Fruit fly (Drosophila melanogaster) whole organism, embryonic: ENCODE measurements around the gene Sb.
A peak's percentile ranks its signal among the peaks of the same experiment; 100 is the strongest.

Experiments
- Ada2b ChIP-seq: fragments of 200-800 bp; sonication (Bioruptor generic); IDR thresholded peaks from 2 replicates; pipeline ENCODE4 v1.3.6; 2022; ENCODE audit warnings: missing biosample characterization, missing genetic modification characterization
- CG10366 ChIP-seq: fragments of 200-800 bp; sonication (Bioruptor generic); IDR thresholded peaks from 2 replicates; pipeline ENCODE4 v1.3.6; 2022; ENCODE audit warnings: missing biosample characterization, missing genetic modification characterization
- CG11456 ChIP-seq: fragments of 200-800 bp; sonication (Bioruptor generic); IDR thresholded peaks from 3 replicates; pipeline ENCODE4 v1.3.6; 2022; ENCODE audit warnings: missing biosample characterization, missing genetic modification characterization
- CG12104 ChIP-seq: fragments of 200-800 bp; sonication (Bioruptor generic); optimal IDR thresholded peaks from 3 replicates; lab custom pipeline; 2016; ENCODE audit warnings: missing biosample characterization, missing genetic modification characterization
- CG12659 ChIP-seq: fragments of 200-800 bp; sonication (Bioruptor generic); optimal IDR thresholded peaks from 3 replicates; lab custom pipeline; 2017; ENCODE audit warnings: mild to moderate bottlenecking, missing biosample characterization, missing genetic modification reagents, missing genetic modification characterization
- CG13424 ChIP-seq: fragments of 200-800 bp; sonication (Bioruptor generic); optimal IDR thresholded peaks from 2 replicates; lab custom pipeline; 2019; ENCODE audit warnings: missing biosample characterization, mild to moderate bottlenecking, missing genetic modification characterization, moderate library complexity
- CG18011 ChIP-seq: fragments of 200-800 bp; sonication (Bioruptor generic); optimal IDR thresholded peaks from 2 replicates; lab custom pipeline; 2017; ENCODE audit warnings: missing biosample characterization, missing genetic modification characterization, mild to moderate bottlenecking, moderate library complexity, missing genotype
- CG2199 ChIP-seq: fragments of 200-800 bp; sonication (Bioruptor generic); IDR thresholded peaks from 3 replicates; pipeline ENCODE4 v1.3.6; 2022; ENCODE audit warnings: missing biosample characterization, missing genetic modification characterization
- CG2678 ChIP-seq: fragments of 200-800 bp; sonication (Bioruptor generic); optimal IDR thresholded peaks from 3 replicates; lab custom pipeline; 2019; ENCODE audit warnings: missing biosample characterization, mild to moderate bottlenecking, missing genetic modification characterization, moderate library complexity
- CG2889 ChIP-seq: fragments of 200-800 bp; sonication (Bioruptor generic); IDR thresholded peaks from 3 replicates; pipeline ENCODE4 v1.3.6; 2022; ENCODE audit warnings: missing biosample characterization, missing genetic modification characterization
- CG3281 ChIP-seq: fragments of 200-800 bp; sonication (Bioruptor generic); optimal IDR thresholded peaks from 3 replicates; lab custom pipeline; 2017; ENCODE audit warnings: missing biosample characterization, mild to moderate bottlenecking, missing genetic modification characterization
- CG3407 ChIP-seq: fragments of 200-800 bp; sonication (Bioruptor generic); optimal IDR thresholded peaks from 2 replicates; lab custom pipeline; 2018; ENCODE audit warnings: missing biosample characterization, mild to moderate bottlenecking, missing genetic modification characterization
- CG3995 ChIP-seq: fragments of 200-800 bp; sonication (Bioruptor generic); optimal IDR thresholded peaks from 3 replicates; lab custom pipeline; 2016; ENCODE audit warnings: missing biosample characterization, missing genetic modification characterization
- CG4820 ChIP-seq: fragments of 200-800 bp; sonication (Bioruptor generic); optimal IDR thresholded peaks from 3 replicates; lab custom pipeline; 2016; ENCODE audit warnings: missing biosample characterization, missing genetic modification characterization
- CG6854 ChIP-seq: fragments of 200-800 bp; sonication (Bioruptor generic); optimal IDR thresholded peaks from 3 replicates; lab custom pipeline; 2017; ENCODE audit warnings: missing biosample characterization, mild to moderate bottlenecking, missing genetic modification characterization
- CG7786 ChIP-seq: fragments of 200-800 bp; sonication (Bioruptor generic); optimal IDR thresholded peaks from 2 replicates; lab custom pipeline; 2016; ENCODE audit warnings: missing biosample characterization, missing genetic modification characterization
- CG9876 ChIP-seq: fragments of 200-800 bp; sonication (Bioruptor generic); optimal IDR thresholded peaks from 2 replicates; lab custom pipeline; 2016; ENCODE audit warnings: missing biosample characterization, missing genetic modification characterization
- Dip3 ChIP-seq: fragments of 200-800 bp; sonication (Bioruptor generic); optimal IDR thresholded peaks from 3 replicates; lab custom pipeline; 2016; ENCODE audit warnings: missing biosample characterization, missing genetic modification characterization
- Dref ChIP-seq: fragments of 200-800 bp; sonication (Bioruptor generic); IDR thresholded peaks from 2 replicates; pipeline ENCODE4 v1.3.6; 2022; ENCODE audit warnings: missing biosample characterization, missing genetic modification characterization
- Elba2 ChIP-seq: fragments of 200-800 bp; sonication (Bioruptor generic); optimal IDR thresholded peaks from 3 replicates; lab custom pipeline; 2016; ENCODE audit warnings: missing biosample characterization, missing genetic modification characterization
- Fer3 ChIP-seq: fragments of 200-800 bp; sonication (Bioruptor generic); optimal IDR thresholded peaks from 2 replicates; lab custom pipeline; 2018; ENCODE audit warnings: missing biosample characterization, mild to moderate bottlenecking, missing genetic modification characterization, moderate library complexity
- HLH4C ChIP-seq: fragments of 200-800 bp; sonication (Bioruptor generic); IDR thresholded peaks from 3 replicates; pipeline ENCODE4 v1.3.6; 2022; ENCODE audit warnings: missing biosample characterization, missing genetic modification characterization; ENCODE audit not compliant: partially characterized antibody
- Hr78 ChIP-seq, 2 experiments: fragments of 200-800 bp in 1 of 2; fragments of >200 bp in 1 of 2; sonication (Bioruptor generic) in 1 of 2; optimal IDR thresholded peaks; 2 replicates each; lab custom pipeline; 2017 to 2019; ENCODE audit warnings: missing biosample characterization in 2 of 2, missing genetic modification characterization in 2 of 2, mild to moderate bottlenecking in 1 of 2, moderate library complexity in 1 of 2
- Mad ChIP-seq: fragments of 200-800 bp; sonication (Bioruptor generic); optimal IDR thresholded peaks from 2 replicates; lab custom pipeline; 2016; ENCODE audit warnings: missing biosample characterization, missing genetic modification characterization
- Nf-YB ChIP-seq: fragments of 200-800 bp; sonication (Bioruptor generic); optimal IDR thresholded peaks from 3 replicates; lab custom pipeline; 2019; ENCODE audit warnings: missing biosample characterization, mild to moderate bottlenecking, missing genetic modification characterization, moderate library complexity
- Pdp1 ChIP-seq, 2 experiments: fragments of 200-800 bp; sonication (Bioruptor generic); optimal IDR thresholded peaks; 3 replicates each; lab custom pipeline; 2016; ENCODE audit warnings: missing biosample characterization in 2 of 2, missing genetic modification characterization in 2 of 2, mild to moderate bottlenecking in 1 of 2, moderate library complexity in 1 of 2
- Ptx1 ChIP-seq: fragments of 200-800 bp; sonication (Bioruptor generic); IDR thresholded peaks from 2 replicates; pipeline ENCODE4 v1.3.6; 2022; ENCODE audit warnings: missing biosample characterization, missing genetic modification characterization
- Sin3A ChIP-seq: fragments of >200 bp; optimal IDR thresholded peaks from 2 replicates; lab custom pipeline; 2018
- az2 ChIP-seq: fragments of 200-800 bp; sonication (Bioruptor generic); optimal IDR thresholded peaks from 3 replicates; lab custom pipeline; 2016; ENCODE audit warnings: missing biosample characterization, missing genetic modification characterization
- bigmax ChIP-seq: fragments of 200-800 bp; sonication (Bioruptor generic); optimal IDR thresholded peaks from 2 replicates; lab custom pipeline; 2018; ENCODE audit warnings: missing biosample characterization, mild to moderate bottlenecking, missing genetic modification characterization
- chif ChIP-seq, 2 experiments: fragments of 200-800 bp; sonication (Bioruptor generic); optimal IDR thresholded peaks; 3 replicates each; lab custom pipeline; 2016; ENCODE audit warnings: missing biosample characterization in 2 of 2, missing genetic modification characterization in 2 of 2
- corto ChIP-seq: fragments of 200-800 bp; sonication (Bioruptor generic); optimal IDR thresholded peaks from 2 replicates; lab custom pipeline; 2016; ENCODE audit warnings: missing biosample characterization, mild to moderate bottlenecking, missing genetic modification characterization, moderate library complexity
- en ChIP-seq: fragments of 200-800 bp; sonication (Bioruptor generic); optimal IDR thresholded peaks from 2 replicates; lab custom pipeline; 2016; ENCODE audit warnings: missing biosample characterization, missing genetic modification characterization
- ewg ChIP-seq: fragments of 200-800 bp; sonication (Bioruptor generic); optimal IDR thresholded peaks from 3 replicates; lab custom pipeline; 2017; ENCODE audit warnings: mild to moderate bottlenecking, missing biosample characterization, missing genetic modification reagents, missing genetic modification characterization
- fd102C ChIP-seq: fragments of 200-800 bp; sonication (Bioruptor generic); optimal IDR thresholded peaks from 2 replicates; lab custom pipeline; 2018; ENCODE audit warnings: missing biosample characterization, mild to moderate bottlenecking, missing genetic modification characterization, moderate library complexity
- insv ChIP-seq, 2 experiments: fragments of 200-800 bp; sonication (Bioruptor generic); optimal IDR thresholded peaks; 3 replicates each; lab custom pipeline; 2016 to 2018; ENCODE audit warnings: missing biosample characterization in 2 of 2, missing genetic modification characterization in 2 of 2
- lmd ChIP-seq: fragments of 200-800 bp; sonication (Bioruptor generic); IDR thresholded peaks from 2 replicates; pipeline ENCODE4 v1.3.6; 2022; ENCODE audit warnings: missing biosample characterization, missing genetic modification characterization
- prd ChIP-seq, 3 experiments: fragments of >200 bp in 2 of 3; fragments of 200-800 bp in 1 of 3; sonication (Bioruptor generic) in 1 of 3; optimal IDR thresholded peaks in 2 of 3; IDR thresholded peaks in 1 of 3; 2 replicates in 2 of 3; 3 replicates in 1 of 3; pipeline versions ENCODE4 v1.3.6 to Lab custom; 2017 to 2022; ENCODE audit warnings: missing biosample characterization in 1 of 3, missing genetic modification characterization in 1 of 3
- sd ChIP-seq: fragments of 200-800 bp; sonication (Bioruptor generic); optimal IDR thresholded peaks from 3 replicates; lab custom pipeline; 2018; ENCODE audit warnings: missing biosample characterization, mild to moderate bottlenecking, missing genetic modification characterization, moderate library complexity
- sens ChIP-seq: fragments of 200-800 bp; sonication (Bioruptor generic); peaks from one replicate; lab custom pipeline; 2016; ENCODE audit warnings: missing biosample characterization, missing genetic modification characterization
- sisA ChIP-seq: fragments of 200-800 bp; sonication (Bioruptor generic); IDR thresholded peaks from 2 replicates; pipeline ENCODE4 v1.3.6; 2022; ENCODE audit warnings: missing biosample characterization, missing genetic modification characterization
- stwl ChIP-seq: fragments of 200-800 bp; sonication (Bioruptor generic); optimal IDR thresholded peaks from 3 replicates; lab custom pipeline; 2018; ENCODE audit warnings: missing biosample characterization, mild to moderate bottlenecking, missing genetic modification characterization, moderate library complexity
- sug ChIP-seq: fragments of 200-800 bp; optimal IDR thresholded peaks from 2 replicates; lab custom pipeline; 2019; ENCODE audit warnings: missing biosample characterization, mild to moderate bottlenecking, missing genetic modification characterization, moderate library complexity
- tio ChIP-seq: fragments of 200-800 bp; sonication (Bioruptor generic); optimal IDR thresholded peaks from 2 replicates; lab custom pipeline; 2017; ENCODE audit warnings: missing biosample characterization, missing genetic modification characterization, inconsistent platforms
- usp ChIP-seq: fragments of >200 bp; optimal IDR thresholded peaks from 2 replicates; lab custom pipeline; 2017; ENCODE audit warnings: missing biosample characterization, missing genetic modification characterization
- vnd ChIP-seq: fragments of 200-800 bp; sonication (Bioruptor generic); IDR thresholded peaks from 3 replicates; pipeline ENCODE4 v1.3.6; 2022; ENCODE audit warnings: missing biosample characterization, missing genetic modification characterization; ENCODE audit not compliant: partially characterized antibody
- yki ChIP-seq: fragments of >200 bp; optimal IDR thresholded peaks from 3 replicates; lab custom pipeline; 2018
- zf30C ChIP-seq: fragments of 200-800 bp; sonication (Bioruptor generic); optimal IDR thresholded peaks from 3 replicates; lab custom pipeline; 2018; ENCODE audit warnings: missing biosample characterization, mild to moderate bottlenecking, missing genetic modification characterization

Sb gene

DNA sequence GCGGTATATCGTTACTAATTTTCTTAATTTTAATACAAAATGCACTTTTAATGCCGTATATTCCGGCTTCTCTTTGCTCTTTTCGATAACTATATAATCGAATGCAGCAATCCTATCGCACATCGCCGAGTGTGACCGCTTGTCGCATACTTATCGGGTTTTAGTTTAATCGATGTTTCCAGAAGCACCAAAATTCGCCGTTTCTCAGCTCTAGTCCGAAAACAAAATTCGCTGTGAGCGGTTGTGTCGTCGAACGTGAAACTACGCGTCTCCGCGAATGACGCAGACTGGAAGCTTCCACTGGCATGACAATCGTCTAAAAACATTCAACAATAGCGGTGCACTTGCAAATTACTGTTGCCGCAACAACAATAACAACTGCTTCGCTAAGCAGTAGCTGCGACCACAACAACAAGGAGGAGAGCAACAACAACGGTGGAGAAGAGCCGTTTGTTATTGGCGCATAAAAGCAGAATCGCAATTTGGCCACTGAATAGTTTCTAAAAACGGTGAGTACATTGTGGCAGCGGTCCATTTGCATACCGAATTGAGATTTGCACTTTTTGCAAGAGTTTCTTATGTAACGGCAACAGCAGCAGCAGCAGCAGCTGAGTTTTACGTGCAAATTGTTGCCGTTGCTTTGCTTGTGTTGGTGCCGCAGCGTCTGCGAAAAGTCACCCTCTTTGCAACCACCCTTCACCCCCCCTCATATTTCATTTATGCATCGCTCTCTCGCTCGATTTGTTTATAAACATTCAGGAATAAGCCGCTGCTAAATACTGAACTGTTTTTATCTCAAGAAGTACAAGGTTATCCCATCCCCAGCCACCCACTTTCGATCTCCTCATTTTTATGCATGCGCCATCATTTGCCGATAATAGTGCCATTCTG is 71.1 kb downstream of the Sb start, which contains the start of gene sra (continued):
- no peak for TF ChIP-seq az2 (GFP tag; lab: Kevin White, UChicago)
- peak; percentile 25 for TF ChIP-seq Fer3 (tag; lab: Kevin White, UChicago)
- TF ChIP-seq CG10366 (GFP tag; lab: Robert Waterston, UW): peak; percentile 18; the same call in 1 of the 2 replicates
- no peak for TF ChIP-seq corto
- no peak for TF ChIP-seq fd102C (GFP tag; lab: Kevin White, UChicago)
- TF ChIP-seq CG12659: peak; percentile 80
- TF ChIP-seq CG4820 (GFP tag; lab: Kevin White, UChicago): no peak
- TF ChIP-seq sd (tag; lab: Kevin White, UChicago): peak; percentile 55
- TF ChIP-seq usp (GFP tag; lab: Kevin White, UChicago): no peak
- TF ChIP-seq CG3995 (GFP tag; lab: Kevin White, UChicago): no peak
- no peak for TF ChIP-seq insv (GFP tag; optimal IDR thresholded peaks at IDR 0.05; lab: Kevin White, UChicago)
- no peak for TF ChIP-seq CG3407 (GFP tag; lab: Kevin White, UChicago)
- no peak for TF ChIP-seq ewg (GFP tag; lab: Kevin White, UChicago)
- TF ChIP-seq yki: no peak
- peak; percentile 95 for TF ChIP-seq vnd (GFP tag; lab: Robert Waterston, UW)
- peak; percentile 59; the same call in 2 of the 3 replicates for TF ChIP-seq CG2199 (GFP tag; lab: Robert Waterston, UW)
- TF ChIP-seq Ada2b (GFP tag; lab: Robert Waterston, UW): no peak
- peak; percentile 21 for TF ChIP-seq CG18011 (GFP tag; lab: Kevin White, UChicago)
- peak; percentile 66 for TF ChIP-seq Sin3A (lab: Kevin White, UChicago)
- TF ChIP-seq chif (GFP tag; optimal IDR thresholded peaks at IDR 0.05; lab: Kevin White, UChicago): peak in 1 of 2 experiments; percentile 7
- TF ChIP-seq HLH4C (GFP tag; lab: Robert Waterston, UW): peak; percentile 98
- TF ChIP-seq CG11456 (GFP tag; lab: Robert Waterston, UW): peak; percentile 64; the same call in 2 of the 3 replicates
- TF ChIP-seq stwl (tag; lab: Kevin White, UChicago): peak; percentile 97
- peak; percentile 100 for TF ChIP-seq Dref
- peak; percentile 29 for TF ChIP-seq CG13424
- TF ChIP-seq sens (GFP tag; lab: Kevin White, UChicago): peak; percentile 85
- TF ChIP-seq CG3281 (GFP tag; lab: Kevin White, UChicago): peak; percentile 22
- no peak for TF ChIP-seq lmd (GFP tag; lab: Robert Waterston, UW)
- no peak for TF ChIP-seq CG9876 (GFP tag; lab: Kevin White, UChicago)
- no peak for TF ChIP-seq Elba2 (GFP tag; lab: Kevin White, UChicago)
- no peak for TF ChIP-seq en (GFP tag; lab: Kevin White, UChicago)
- peak; percentile 30 for TF ChIP-seq CG6854
- TF ChIP-seq CG12104 (GFP tag; lab: Kevin White, UChicago): no peak
- no peak for TF ChIP-seq CG2889 (GFP tag; lab: Robert Waterston, UW)
- TF ChIP-seq Mad: peak; percentile 44
- no peak for TF ChIP-seq prd (optimal IDR thresholded peaks at IDR 0.05; lab: Kevin White, UChicago)
- TF ChIP-seq prd (GFP tag; IDR thresholded peaks at IDR 0.05; lab: Robert Waterston, UW): no peak; the same call in 2 of the 3 replicates
- TF ChIP-seq Pdp1 (GFP tag; optimal IDR thresholded peaks at IDR 0.05; lab: Kevin White, UChicago): peak in 1 of 2 experiments; percentile 16
- no peak for TF ChIP-seq Hr78 (GFP tag; optimal IDR thresholded peaks at IDR 0.05; lab: Kevin White, UChicago)
- no peak for TF ChIP-seq tio
- TF ChIP-seq sug (tag; lab: Kevin White, UChicago): peak; percentile 46
- TF ChIP-seq Ptx1: 0 out of 2 replicates have a peak, but pooled peaks have one; percentile 10
- no peak for TF ChIP-seq Dip3
- TF ChIP-seq bigmax (GFP tag; lab: Kevin White, UChicago): peak; percentile 61
- peak; percentile 32 for TF ChIP-seq CG7786 (GFP tag; lab: Kevin White, UChicago)
- TF ChIP-seq zf30C (GFP tag; lab: Kevin White, UChicago): no peak
- TF ChIP-seq sisA (GFP tag; lab: Robert Waterston, UW): no peak
- TF ChIP-seq CG2678 (tag; lab: Kevin White, UChicago): no peak
- TF ChIP-seq Nf-YB (GFP tag; lab: Kevin White, UChicago): peak; percentile 4
